Worm (Caenorhabditis elegans) whole organism, young adult: ENCODE results near the gene F18A12.2.

ENCODE experiments used
- B0019.2 ChIP-seq: fragments of 200-800 bp; sonication (Bioruptor generic); conservative IDR thresholded peaks from 2 replicates; pipeline ENCODE4 v1.3.6; 2022; ENCODE audit warnings: missing genetic modification reagents, missing genetic modification characterization, missing compliant biosample characterization
- C17E4.6 ChIP-seq: fragments of 200-800 bp; sonication (Bioruptor generic); IDR thresholded peaks from 2 replicates; pipeline ENCODE4 v1.3.6; 2022; ENCODE audit warnings: missing genetic modification reagents, missing genetic modification characterization, missing compliant biosample characterization
- F37B4.10 ChIP-seq: fragments of 200-800 bp; sonication (Bioruptor generic); IDR thresholded peaks from 2 replicates; pipeline ENCODE4 v1.3.6; 2022; ENCODE audit warnings: missing genetic modification characterization, missing compliant biosample characterization
- Y53F4B.3 ChIP-seq: fragments of 200-800 bp; sonication (Bioruptor generic); IDR thresholded peaks from 2 replicates; pipeline ENCODE4 v1.3.6; 2022; ENCODE audit warnings: missing genetic modification reagents, missing genetic modification characterization, missing compliant biosample characterization
- Y67H2A.10 ChIP-seq: fragments of 200-800 bp; sonication (Bioruptor generic); conservative IDR thresholded peaks from 2 replicates; pipeline ENCODE4 v1.3.6; 2022; ENCODE audit warnings: missing genetic modification reagents, missing genetic modification characterization, missing compliant biosample characterization
- ZK185.1 ChIP-seq: sonication (generic microtip); optimal IDR thresholded peaks from 2 replicates; lab custom pipeline; 2016; ENCODE audit warnings: mild to moderate bottlenecking, missing genetic modification characterization, missing compliant biosample characterization; ENCODE audit not compliant: poor library complexity, severe bottlenecking
- aptf-3 ChIP-seq: fragments of 200-800 bp; sonication (Bioruptor generic); IDR thresholded peaks from 2 replicates; pipeline ENCODE4 v1.3.6; 2022; ENCODE audit warnings: missing genetic modification characterization, missing compliant biosample characterization
- attf-5 ChIP-seq: fragments of 200-800 bp; sonication (Bioruptor generic); optimal IDR thresholded peaks from 2 replicates; lab custom pipeline; 2018; ENCODE audit warnings: mild to moderate bottlenecking, missing genetic modification characterization, missing compliant biosample characterization
- cebp-1 ChIP-seq, 2 experiments: fragments of 200-800 bp in 1 of 2; sonication (Bioruptor generic) in 1 of 2; sonication (generic microtip) in 1 of 2; IDR thresholded peaks in 1 of 2; optimal IDR thresholded peaks in 1 of 2; 2 replicates each; pipeline versions ENCODE4 v1.3.6 to Lab custom; 2017 to 2022; ENCODE audit warnings: missing compliant biosample characterization in 2 of 2, missing genetic modification characterization in 2 of 2, mild to moderate bottlenecking in 1 of 2, missing genetic modification reagents in 1 of 2, moderate library complexity in 1 of 2
- cebp-2 ChIP-seq: fragments of 200-800 bp; sonication (Bioruptor generic); IDR thresholded peaks from 2 replicates; pipeline ENCODE4 v1.3.6; 2022; ENCODE audit warnings: missing genetic modification characterization, missing compliant biosample characterization
- ceh-100 ChIP-seq: fragments of 200-800 bp; sonication (Bioruptor generic); IDR thresholded peaks from 2 replicates; pipeline ENCODE4 v1.3.6; 2022; ENCODE audit warnings: missing genetic modification reagents, missing genetic modification characterization, missing compliant biosample characterization
- ceh-27 ChIP-seq: fragments of 200-800 bp; sonication (Bioruptor generic); optimal IDR thresholded peaks from 2 replicates; lab custom pipeline; 2018; ENCODE audit warnings: mild to moderate bottlenecking, missing genetic modification characterization, moderate library complexity, missing compliant biosample characterization
- chd-7 ChIP-seq: sonication (generic microtip); optimal IDR thresholded peaks from 2 replicates; lab custom pipeline; 2016; ENCODE audit warnings: mild to moderate bottlenecking, missing genetic modification characterization, moderate library complexity, missing compliant biosample characterization
- efl-1 ChIP-seq: fragments of 150-350 bp; optimal IDR thresholded peaks from 2 replicates; lab custom pipeline; 2014; ENCODE audit warnings: missing biosample characterization, missing genetic modification reagents, missing genetic modification characterization
- egl-18 ChIP-seq: fragments of 200-800 bp; sonication (Bioruptor generic); IDR thresholded peaks from 2 replicates; pipeline ENCODE4 v1.3.6; 2022; ENCODE audit warnings: missing genetic modification reagents, missing genetic modification characterization, missing compliant biosample characterization
- egrh-3 ChIP-seq: fragments of 200-800 bp; sonication (Bioruptor generic); IDR thresholded peaks from 2 replicates; pipeline ENCODE4 v1.3.6; 2022; ENCODE audit warnings: missing genetic modification reagents, missing genetic modification characterization, missing compliant biosample characterization
- ekl-4 ChIP-seq: fragments of 200-800 bp; sonication (Bioruptor generic); IDR thresholded peaks from 2 replicates; pipeline ENCODE4 v1.3.6; 2022; ENCODE audit warnings: missing genetic modification reagents, missing genetic modification characterization, missing compliant biosample characterization
- fkh-3 ChIP-seq: sonication (generic microtip); optimal IDR thresholded peaks from 2 replicates; lab custom pipeline; 2016; ENCODE audit warnings: mild to moderate bottlenecking, missing genetic modification characterization, missing compliant biosample characterization
- gei-17 ChIP-seq: fragments of 200-800 bp; sonication (Bioruptor generic); optimal IDR thresholded peaks from 2 replicates; lab custom pipeline; 2018; ENCODE audit warnings: mild to moderate bottlenecking, missing genetic modification characterization, missing compliant biosample characterization
- hlh-12 ChIP-seq: sonication (generic microtip); optimal IDR thresholded peaks from 2 replicates; lab custom pipeline; 2016; ENCODE audit warnings: missing genetic modification characterization, missing compliant biosample characterization
- hmg-1.2 ChIP-seq: fragments of 200-800 bp; sonication (Bioruptor generic); IDR thresholded peaks from 2 replicates; pipeline ENCODE4 v1.3.6; 2022; ENCODE audit warnings: missing genetic modification reagents, missing genetic modification characterization, missing compliant biosample characterization
- hmg-20 ChIP-seq: fragments of 200-800 bp; sonication (Bioruptor generic); IDR thresholded peaks from 2 replicates; pipeline ENCODE4 v1.3.6; 2022; ENCODE audit warnings: missing genetic modification reagents, missing genetic modification characterization, missing compliant biosample characterization
- hsf-1 ChIP-seq: fragments of 200-800 bp; sonication (Bioruptor generic); IDR thresholded peaks from 2 replicates; pipeline ENCODE4 v1.3.6; 2022; ENCODE audit warnings: missing genetic modification reagents, missing genetic modification characterization, missing compliant biosample characterization
- let-607 ChIP-seq, 2 experiments: fragments of 200-800 bp in 1 of 2; sonication (Bioruptor generic) in 1 of 2; sonication (generic microtip) in 1 of 2; optimal IDR thresholded peaks; 2 replicates each; lab custom pipeline; 2016 to 2018; ENCODE audit warnings: mild to moderate bottlenecking in 2 of 2, missing compliant biosample characterization in 2 of 2, missing genetic modification characterization in 2 of 2, moderate library complexity in 2 of 2, missing genotype in 1 of 2
- lir-1 ChIP-seq: fragments of 200-800 bp; sonication (Bioruptor generic); conservative IDR thresholded peaks from 2 replicates; pipeline ENCODE4 v1.3.6; 2022; ENCODE audit warnings: missing genetic modification reagents, missing genetic modification characterization, missing compliant biosample characterization
- lsl-1 ChIP-seq: fragments of 200-800 bp; sonication (Bioruptor generic); optimal IDR thresholded peaks from 2 replicates; lab custom pipeline; 2018; ENCODE audit warnings: mild to moderate bottlenecking, missing genetic modification characterization, moderate library complexity, missing compliant biosample characterization
- madf-10 ChIP-seq: sonication (generic microtip); optimal IDR thresholded peaks from 2 replicates; lab custom pipeline; 2016; ENCODE audit warnings: mild to moderate bottlenecking, missing genetic modification characterization, missing compliant biosample characterization
- madf-8 ChIP-seq: fragments of 200-800 bp; sonication (Bioruptor generic); conservative IDR thresholded peaks from 2 replicates; pipeline ENCODE4 v1.3.6; 2022; ENCODE audit warnings: missing genetic modification reagents, missing genetic modification characterization, missing compliant biosample characterization
- mcd-1 ChIP-seq: fragments of 200-800 bp; sonication (Bioruptor generic); IDR thresholded peaks from 2 replicates; pipeline ENCODE4 v1.3.6; 2022; ENCODE audit warnings: missing genetic modification reagents, missing genetic modification characterization, missing compliant biosample characterization
- mel-28 ChIP-seq: sonication (generic microtip); optimal IDR thresholded peaks from 2 replicates; lab custom pipeline; 2016; ENCODE audit warnings: borderline replicate concordance, mild to moderate bottlenecking, missing genetic modification characterization, missing compliant biosample characterization
- nfya-1 ChIP-seq: sonication (generic microtip); optimal IDR thresholded peaks from 2 replicates; lab custom pipeline; 2017; ENCODE audit warnings: antibody characterized with exemption, missing compliant biosample characterization, missing genetic modification characterization, borderline replicate concordance; ENCODE audit not compliant: insufficient read depth
- nhr-80 ChIP-seq: sonication (generic microtip); optimal IDR thresholded peaks from 2 replicates; lab custom pipeline; 2016; ENCODE audit warnings: missing genetic modification characterization, missing compliant biosample characterization
- repo-1 ChIP-seq: sonication (generic microtip); optimal IDR thresholded peaks from 2 replicates; lab custom pipeline; 2017; ENCODE audit warnings: mild to moderate bottlenecking, missing genetic modification characterization, missing compliant biosample characterization
- tbp1 ChIP-seq: fragments of 200-800 bp; sonication (Bioruptor generic); optimal IDR thresholded peaks from 2 replicates; lab custom pipeline; 2018; ENCODE audit warnings: mild to moderate bottlenecking, missing genetic modification characterization, missing compliant biosample characterization
- zfh-2 ChIP-seq: fragments of 200-800 bp; sonication (Bioruptor generic); conservative IDR thresholded peaks from 2 replicates; pipeline ENCODE4 v1.3.6; 2022; ENCODE audit warnings: missing genetic modification reagents, missing genetic modification characterization, missing compliant biosample characterization
- zim-3 ChIP-seq: sonication (generic microtip); optimal IDR thresholded peaks from 2 replicates; lab custom pipeline; 2017; ENCODE audit warnings: mild to moderate bottlenecking, missing genetic modification characterization, moderate library complexity, missing compliant biosample characterization
- ztf-22 ChIP-seq: fragments of 200-800 bp; sonication (Bioruptor generic); optimal IDR thresholded peaks from 2 replicates; lab custom pipeline; 2018; ENCODE audit warnings: mild to moderate bottlenecking, missing genetic modification characterization, moderate library complexity, missing compliant biosample characterization
- ztf-3 ChIP-seq: fragments of 200-800 bp; sonication (Bioruptor generic); optimal IDR thresholded peaks from 2 replicates; lab custom pipeline; 2018; ENCODE audit warnings: mild to moderate bottlenecking, missing genetic modification characterization, missing compliant biosample characterization

Gene F18A12.2

ce11 chrII:3422938-3423337 lies 8.3 kb downstream of the F18A12.2 start:
- TF ChIP-seq B0019.2 (no peak), ceh-27 (GFP tag; lab: Kevin White, UChicago) (no peak), hmg-1.2 (peak; percentile 34; the same call in 1 of the 2 replicates), hmg-20 (GFP tag; lab: Robert Waterston, UW) (no peak), lsl-1 (GFP tag; lab: Kevin White, UChicago) (no peak), ceh-100 (GFP tag; lab: Robert Waterston, UW) (no peak), ekl-4 (GFP tag; lab: Robert Waterston, UW) (no peak), Y67H2A.10 (no peak)

- TF ChIP-seq tbp1 (GFP tag; lab: Kevin White, UChicago) (no peak), zim-3 (tag; lab: Kevin White, UChicago) (no peak), mcd-1 (GFP tag; lab: Robert Waterston, UW) (no peak), let-607 (tag; optimal IDR thresholded peaks at IDR 0.05; lab: Kevin White, UChicago) (no peak), Y67H2A.10 (no peak), B0019.2 (no peak), gei-17 (no peak), repo-1 (tag; lab: Kevin White, UChicago) (no peak), efl-1 (GFP tag; lab: Kevin White, UChicago) (no peak), madf-8 (no peak), C17E4.6 (GFP tag; lab: Robert Waterston, UW) (no peak), ZK185.1 (tag; lab: Kevin White, UChicago) (no peak), ceh-100 (GFP tag; lab: Robert Waterston, UW) (no peak), attf-5 (no peak), chd-7 (tag; lab: Kevin White, UChicago) (no peak), madf-10 (tag; lab: Kevin White, UChicago) (no peak), nhr-80 (no peak), mel-28 (tag; lab: Kevin White, UChicago) (no peak), egl-18 (GFP tag; lab: Robert Waterston, UW) (no peak)
- TF ChIP-seq, all 124 proteins: peak for 0
These were observed 10.8 kb downstream of the F18A12.2 start, which contains the start of gene nep-11 for ce11 chrII:3425433-3425832. Gene nep-11, minus strand, starts transcription at chrII:3425533.

- TF ChIP-seq ztf-3 (GFP tag; lab: Kevin White, UChicago): no peak
- TF ChIP-seq F37B4.10 (GFP tag; lab: Robert Waterston, UW): no peak
- no peak for TF ChIP-seq fkh-3
- TF ChIP-seq lir-1: no peak
- TF ChIP-seq hlh-12 (tag; lab: Kevin White, UChicago): no peak
- peak; percentile 57 for TF ChIP-seq egrh-3 (GFP tag; lab: Robert Waterston, UW)
- no peak for TF ChIP-seq lsl-1 (GFP tag; lab: Kevin White, UChicago)
- no peak for TF ChIP-seq aptf-3 (GFP tag; lab: Robert Waterston, UW)
- peak; percentile 56 for TF ChIP-seq ceh-27 (GFP tag; lab: Kevin White, UChicago)
- no peak for TF ChIP-seq B0019.2
- peak; percentile 34 for TF ChIP-seq attf-5
- TF ChIP-seq hmg-1.2: peak; percentile 55; the same call in 1 of the 2 replicates
- no peak for TF ChIP-seq repo-1 (tag; lab: Kevin White, UChicago)
- peak; percentile 92 for TF ChIP-seq zfh-2
- no peak for TF ChIP-seq ztf-22 (GFP tag; lab: Kevin White, UChicago)
- TF ChIP-seq mcd-1 (GFP tag; lab: Robert Waterston, UW): peak; percentile 40; the same call in 1 of the 2 replicates
- no peak for TF ChIP-seq cebp-2
- no peak for TF ChIP-seq hsf-1 (GFP tag; lab: Robert Waterston, UW)
- TF ChIP-seq cebp-1 (GFP tag; IDR thresholded peaks at IDR 0.05; lab: Robert Waterston, UW): no peak
- TF ChIP-seq cebp-1 (tag; optimal IDR thresholded peaks at IDR 0.05; lab: Kevin White, UChicago): peak; percentile 29
- TF ChIP-seq Y53F4B.3: no peak
- no peak for TF ChIP-seq nfya-1
These were observed 13.6 kb downstream of the F18A12.2 start for ce11 chrII:3428158-3428704.
